Fruit fly (Drosophila melanogaster): Measurements from ENCODE around the gene ppk31.

dm6 chr3R:27186849-27187248 is 23.9 kb downstream of the ppk31 start:
- no peak for TF ChIP-seq GATAd (GFP tag; optimal IDR thresholded peaks at IDR 0.05)
- no peak for TF ChIP-seq Abd-B (GFP tag; optimal IDR thresholded peaks at IDR 0.05)
- no peak for TF ChIP-seq CrebA (GFP tag; optimal IDR thresholded peaks at IDR 0.05; ENCODE audit: borderline replicate concordance)
- no peak for TF ChIP-seq fru (GFP tag; optimal IDR thresholded peaks at IDR 0.05)
- no peak for TF ChIP-seq pan (optimal IDR thresholded peaks at IDR 0.05)
- no peak for TF ChIP-seq psq (GFP tag; optimal IDR thresholded peaks at IDR 0.05)
- TF ChIP-seq Hr78 (GFP tag; optimal IDR thresholded peaks at IDR 0.05), result no peak
- TF ChIP-seq lola (GFP tag; optimal IDR thresholded peaks at IDR 0.05), result no peak
- no peak for TF ChIP-seq Dfd (GFP tag; optimal IDR thresholded peaks at IDR 0.05)
- TF ChIP-seq sage (GFP tag; optimal IDR thresholded peaks at IDR 0.05), result no peak
- TF ChIP-seq brk (GFP tag; optimal IDR thresholded peaks at IDR 0.05), result no peak
- TF ChIP-seq Sp1 (GFP tag; optimal IDR thresholded peaks at IDR 0.05), result no peak

All from whole organism, wandering third instar larva.